Fruit fly (Drosophila melanogaster): ENCODE data around the gene Itgbn.

Gene Itgbn

dm6 chr2L:21062611-21063010, 9.8 kb downstream of the Itgbn start (continued):
- TF ChIP-seq Xrp1 (GFP tag; IDR thresholded peaks at IDR 0.05), result no peak

dm6 chr2L:21065889-21066288, 13.1 kb downstream of the Itgbn start:
- TF ChIP-seq sens (GFP tag) (peak; percentile 71), CG4328 (GFP tag; optimal IDR thresholded peaks at IDR 0.05) (no peak), CG10267 (tag; optimal IDR thresholded peaks at IDR 0.05) (no peak), CG6765 (GFP tag; optimal IDR thresholded peaks at IDR 0.05) (no peak), CG2129 (GFP tag; IDR thresholded peaks at IDR 0.05; ENCODE audit: partially characterized antibody) (no peak), Max (GFP tag; optimal IDR thresholded peaks at IDR 0.05) (no peak), vfl (GFP tag; optimal IDR thresholded peaks at IDR 0.05) (no peak), ewg (GFP tag; optimal IDR thresholded peaks at IDR 0.05) (no peak), Drgx (GFP tag; IDR thresholded peaks at IDR 0.05) (peak; percentile 40)

dm6 chr2L:21067137-21067536, 14.3 kb downstream of the Itgbn start:
- peak; percentile 53; the same call in 1 of the 2 replicates for TF ChIP-seq Drgx (GFP tag; IDR thresholded peaks at IDR 0.05)
- TF ChIP-seq disco-r (GFP tag; optimal IDR thresholded peaks at IDR 0.05), result no peak
- no peak for TF ChIP-seq Sox100B (GFP tag; optimal IDR thresholded peaks at IDR 0.05)
- no peak for TF ChIP-seq CG8359 (GFP tag; optimal IDR thresholded peaks at IDR 0.05; ENCODE audit: borderline replicate concordance)
- TF ChIP-seq Hr51 (GFP tag; optimal IDR thresholded peaks at IDR 0.05), result peak in 1 of 2 experiments; percentile 13

DNA sequence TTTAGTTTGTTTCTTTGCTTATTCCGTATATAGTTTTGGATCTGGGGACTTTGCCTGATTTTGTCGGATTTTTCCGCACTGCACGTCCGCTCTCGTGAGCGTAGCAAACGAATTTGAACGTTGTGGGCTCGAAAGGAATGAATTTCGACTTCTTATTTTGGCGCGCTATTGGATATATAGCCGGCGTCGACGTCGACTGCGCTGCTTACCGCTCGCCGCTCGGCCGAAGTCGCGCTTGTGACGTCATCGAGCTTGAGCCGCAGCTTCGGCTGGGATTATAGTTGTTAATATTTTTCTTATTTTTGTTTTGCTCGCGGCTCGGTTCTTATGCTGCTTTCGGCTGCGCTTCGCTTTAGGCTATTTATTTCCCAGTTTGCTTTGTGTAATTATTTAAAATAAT, 16.9 kb downstream of the Itgbn start:
- TF ChIP-seq ro (GFP tag; IDR thresholded peaks at IDR 0.05) (no peak), phol (tag; optimal IDR thresholded peaks at IDR 0.05) (no peak), CG10267 (tag; optimal IDR thresholded peaks at IDR 0.05) (no peak), cas (GFP tag; IDR thresholded peaks at IDR 0.05) (no peak), chinmo (GFP tag; IDR thresholded peaks at IDR 0.05; ENCODE audit: partially characterized antibody) (peak; percentile 87; the same call in 3 of the 4 replicates), Adf1 (GFP tag; IDR thresholded peaks at IDR 0.05) (peak; percentile 84), CG10959 (GFP tag; IDR thresholded peaks at IDR 0.05) (no peak), fd96Cb (tag; optimal IDR thresholded peaks at IDR 0.05) (no peak), Ets65A (GFP tag) (peak; percentile 64), vfl (GFP tag; optimal IDR thresholded peaks at IDR 0.05) (no peak), Ptx1 (GFP tag; IDR thresholded peaks at IDR 0.05) (no peak), CG3726 (GFP tag; IDR thresholded peaks at IDR 0.05) (no peak), ap (GFP tag; IDR thresholded peaks at IDR 0.05) (no peak), Mrtf (GFP tag; IDR thresholded peaks at IDR 0.05) (no peak), CG13424 (tag; optimal IDR thresholded peaks at IDR 0.05) (no peak), CHES-1-like (GFP tag; optimal IDR thresholded peaks at IDR 0.05) (no peak), Deaf1 (tag; optimal IDR thresholded peaks at IDR 0.05) (peak; percentile 69), tin (GFP tag; optimal IDR thresholded peaks at IDR 0.05) (no peak), CG13894 (tag; optimal IDR thresholded peaks at IDR 0.05) (peak; percentile 91)

- TF ChIP-seq CoRest (tag; optimal IDR thresholded peaks at IDR 0.05) (no peak), Mad (GFP tag; optimal IDR thresholded peaks at IDR 0.05) (no peak), pan (optimal IDR thresholded peaks at IDR 0.05) (no peak), pan (GFP tag; optimal IDR thresholded peaks at IDR 0.05 in 1 of 2, IDR thresholded peaks at IDR 0.05 in 1 of 2) (no peak), corto (GFP tag; optimal IDR thresholded peaks at IDR 0.05) (no peak), crc (GFP tag; optimal IDR thresholded peaks at IDR 0.05) (no peak), tap (tag; optimal IDR thresholded peaks at IDR 0.05) (no peak), CG17802 (tag; optimal IDR thresholded peaks at IDR 0.05) (no peak), stc (GFP tag; IDR thresholded peaks at IDR 0.05) (no peak), croc (GFP tag; conservative IDR thresholded peaks at IDR 0.05) (no peak), lilli (GFP tag; optimal IDR thresholded peaks at IDR 0.05) (no peak), Elba2 (GFP tag; optimal IDR thresholded peaks at IDR 0.05) (no peak), CG1832 (GFP tag; optimal IDR thresholded peaks at IDR 0.05) (no peak), pb (GFP tag; optimal IDR thresholded peaks at IDR 0.05) (no peak), MESR4 (GFP tag; optimal IDR thresholded peaks at IDR 0.05) (no peak), pros (GFP tag; optimal IDR thresholded peaks at IDR 0.05) (peak; percentile 33)
These were observed 18.0 kb downstream of the Itgbn start for dm6 chr2L:21070825-21071224.

Measured in whole organism, embryonic.